Worm (Caenorhabditis elegans) whole organism, late embryonic: ENCODE measurements around the gene Y105C5A.1.
"Not testable (repeated sequence)": the region's sequence is repeated elsewhere in the genome, so short reads cannot be mapped to it uniquely, and the experiment has no call there.

Experiments
- C08G9.2 ChIP-seq: sonication (generic microtip); optimal IDR thresholded peaks from 2 replicates; lab custom pipeline; 2016; ENCODE audit warnings: mild to moderate bottlenecking, missing genetic modification characterization, moderate library complexity, missing compliant biosample characterization
- C38D4.7 ChIP-seq: fragments of 200-800 bp; sonication (Bioruptor generic); optimal IDR thresholded peaks from 2 replicates; lab custom pipeline; 2018; ENCODE audit warnings: mild to moderate bottlenecking, missing genetic modification characterization, moderate library complexity, missing compliant biosample characterization
- F13H6.1 ChIP-seq: sonication (generic microtip); optimal IDR thresholded peaks from 2 replicates; lab custom pipeline; 2016; ENCODE audit warnings: missing genetic modification characterization, missing compliant biosample characterization
- ceh-14 ChIP-seq: sonication (generic microtip); optimal IDR thresholded peaks from 2 replicates; lab custom pipeline; 2016; ENCODE audit warnings: missing genotype, missing genetic modification characterization, missing compliant biosample characterization
- ceh-19 ChIP-seq: fragments of 200-800 bp; sonication (Bioruptor generic); optimal IDR thresholded peaks from 2 replicates; lab custom pipeline; 2018; ENCODE audit warnings: mild to moderate bottlenecking, missing genetic modification characterization, missing compliant biosample characterization
- ceh-30 ChIP-seq: fragments of 150-350 bp; optimal IDR thresholded peaks from 2 replicates; lab custom pipeline; 2014; ENCODE audit warnings: missing biosample characterization, missing genetic modification characterization
- ceh-45 ChIP-seq: fragments of 200-800 bp; sonication (Bioruptor generic); IDR thresholded peaks from 2 replicates; pipeline ENCODE4 v1.3.6; 2022; ENCODE audit warnings: missing genetic modification reagents, missing genetic modification characterization, missing compliant biosample characterization
- ceh-48 ChIP-seq: sonication (generic microtip); optimal IDR thresholded peaks from 2 replicates; lab custom pipeline; 2016; ENCODE audit warnings: missing genetic modification characterization, inconsistent platforms, missing compliant biosample characterization
- ceh-9 ChIP-seq: sonication (generic microtip); optimal IDR thresholded peaks from 2 replicates; lab custom pipeline; 2016; ENCODE audit warnings: mild to moderate bottlenecking, missing genetic modification characterization, inconsistent platforms, missing compliant biosample characterization
- dve-1 ChIP-seq: sonication (generic microtip); optimal IDR thresholded peaks from 2 replicates; lab custom pipeline; 2017; ENCODE audit warnings: antibody characterized with exemption, mild to moderate bottlenecking, missing genetic modification characterization, missing compliant biosample characterization
- elt-2 ChIP-seq: sonication (generic microtip); optimal IDR thresholded peaks from 2 replicates; lab custom pipeline; 2016; ENCODE audit warnings: missing genetic modification reagents, missing genetic modification characterization, missing compliant biosample characterization
- ets-4 ChIP-seq: sonication (generic microtip); optimal IDR thresholded peaks from 2 replicates; lab custom pipeline; 2016; ENCODE audit warnings: missing genetic modification characterization, missing compliant biosample characterization
- eyg-1 ChIP-seq: sonication (generic microtip); optimal IDR thresholded peaks from 2 replicates; lab custom pipeline; 2016; ENCODE audit warnings: missing genotype, missing genetic modification characterization, missing compliant biosample characterization
- fkh-6 ChIP-seq: sonication (generic microtip); optimal IDR thresholded peaks from 2 replicates; lab custom pipeline; 2016; ENCODE audit warnings: missing genetic modification characterization, missing compliant biosample characterization
- hlh-13 ChIP-seq: fragments of 200-800 bp; sonication (Bioruptor generic); optimal IDR thresholded peaks from 2 replicates; lab custom pipeline; 2018; ENCODE audit warnings: mild to moderate bottlenecking, missing genetic modification characterization, missing compliant biosample characterization
- hlh-15 ChIP-seq: sonication (generic microtip); optimal IDR thresholded peaks from 2 replicates; lab custom pipeline; 2016; ENCODE audit warnings: missing genetic modification characterization, missing compliant biosample characterization
- lin-11 ChIP-seq: fragments of 200-800 bp; sonication (Bioruptor generic); optimal IDR thresholded peaks from 2 replicates; lab custom pipeline; 2018; ENCODE audit warnings: mild to moderate bottlenecking, missing genetic modification characterization, missing compliant biosample characterization
- mec-3 ChIP-seq: sonication (generic microtip); optimal IDR thresholded peaks from 2 replicates; lab custom pipeline; 2016; ENCODE audit warnings: borderline replicate concordance, missing genetic modification characterization, missing compliant biosample characterization
- nhr-11 ChIP-seq: fragments of 150-350 bp; optimal IDR thresholded peaks from 2 replicates; lab custom pipeline; 2014; ENCODE audit warnings: missing biosample characterization, missing genetic modification characterization
- nhr-232 ChIP-seq: sonication (generic microtip); optimal IDR thresholded peaks from 2 replicates; lab custom pipeline; 2016; ENCODE audit warnings: missing genetic modification characterization, missing compliant biosample characterization
- npax-4 ChIP-seq: sonication (generic microtip); optimal IDR thresholded peaks from 2 replicates; lab custom pipeline; 2016; ENCODE audit warnings: missing genetic modification characterization, missing compliant biosample characterization
- odd-2 ChIP-seq: sonication (generic microtip); optimal IDR thresholded peaks from 2 replicates; lab custom pipeline; 2017; ENCODE audit warnings: antibody characterized with exemption, mild to moderate bottlenecking, missing genetic modification characterization, missing compliant biosample characterization
- pag-3 ChIP-seq: sonication (generic microtip); optimal IDR thresholded peaks from 2 replicates; lab custom pipeline; 2016; ENCODE audit warnings: missing compliant biosample characterization, missing genetic modification characterization, borderline replicate concordance
- pat-9 ChIP-seq: fragments of 200-800 bp; sonication (Bioruptor generic); optimal IDR thresholded peaks from 2 replicates; lab custom pipeline; 2018; ENCODE audit warnings: mild to moderate bottlenecking, missing genetic modification characterization, moderate library complexity, missing compliant biosample characterization
- pha-2 ChIP-seq: sonication (generic microtip); optimal IDR thresholded peaks from 2 replicates; lab custom pipeline; 2017; ENCODE audit warnings: mild to moderate bottlenecking, missing genetic modification characterization, missing compliant biosample characterization
- ref-2 ChIP-seq: sonication (generic microtip); optimal IDR thresholded peaks from 2 replicates; lab custom pipeline; 2016; ENCODE audit warnings: missing genetic modification characterization, missing compliant biosample characterization
- sox-2 ChIP-seq: fragments of 200-800 bp; sonication (Bioruptor generic); IDR thresholded peaks from 2 replicates; pipeline ENCODE4 v1.3.6; 2022; ENCODE audit warnings: missing genetic modification reagents, missing genetic modification characterization, missing compliant biosample characterization
- syd-9 ChIP-seq: sonication (generic microtip); optimal IDR thresholded peaks from 2 replicates; lab custom pipeline; 2016; ENCODE audit warnings: mild to moderate bottlenecking, missing genetic modification characterization, moderate library complexity, missing compliant biosample characterization
- tbx-2 ChIP-seq: sonication (generic microtip); optimal IDR thresholded peaks from 2 replicates; lab custom pipeline; 2016; ENCODE audit warnings: missing genetic modification characterization, missing compliant biosample characterization
- ttx-3 ChIP-seq: sonication (generic microtip); optimal IDR thresholded peaks from 2 replicates; lab custom pipeline; 2016; ENCODE audit warnings: missing genetic modification reagents, missing genetic modification characterization, missing compliant biosample characterization
- unc-55 ChIP-seq: sonication (generic microtip); optimal IDR thresholded peaks from 2 replicates; lab custom pipeline; 2017; ENCODE audit warnings: missing biosample characterization, missing genetic modification reagents, missing genetic modification characterization
- unc-86 ChIP-seq: sonication (generic microtip); optimal IDR thresholded peaks from 2 replicates; lab custom pipeline; 2016; ENCODE audit warnings: missing genetic modification characterization, missing compliant biosample characterization
- zip-5 ChIP-seq: sonication (generic microtip); optimal IDR thresholded peaks from 2 replicates; lab custom pipeline; 2016; ENCODE audit warnings: missing genetic modification characterization, missing compliant biosample characterization
- ztf-16 ChIP-seq: sonication (generic microtip); optimal IDR thresholded peaks from 2 replicates; lab custom pipeline; 2017; ENCODE audit warnings: missing genetic modification characterization, missing compliant biosample characterization

Y105C5A.1 gene

DNA sequence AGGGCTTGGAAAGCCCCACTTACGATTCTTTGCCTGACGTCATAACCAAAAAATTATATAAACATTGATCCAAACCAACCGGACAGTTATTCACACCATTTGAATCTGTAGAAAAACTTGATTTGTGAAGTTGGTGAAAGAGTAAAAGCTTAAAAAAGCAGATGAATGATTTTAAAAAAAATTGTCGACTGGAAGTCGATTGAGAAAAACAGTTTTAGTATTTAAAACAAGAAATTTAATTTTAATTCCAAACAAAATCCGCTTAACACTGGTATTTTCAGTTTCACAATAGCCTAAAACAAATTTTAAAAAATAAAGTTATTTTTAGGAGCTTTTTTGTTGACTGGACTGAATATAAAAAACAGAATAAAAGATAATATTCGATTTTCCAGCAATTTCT lies at the start of gene Y105C5A.1:
Gene Y105C5A.1 (minus strand): TSS at position 101 of the 400 bp plus-strand sequence.
- no peak for TF ChIP-seq hlh-15 (tag; lab: Kevin White, UChicago)
- no peak for TF ChIP-seq syd-9 (tag; lab: Kevin White, UChicago)
- TF ChIP-seq nhr-11 (tag; lab: Kevin White, UChicago), result no peak
- no peak for TF ChIP-seq ceh-14
- TF ChIP-seq mec-3 (tag; lab: Kevin White, UChicago), result no peak
- TF ChIP-seq ztf-16, result no peak
- no peak for TF ChIP-seq unc-55 (GFP tag; lab: Kevin White, UChicago)
- no peak for TF ChIP-seq ets-4 (tag; lab: Kevin White, UChicago)
- no peak for TF ChIP-seq ceh-30 (tag; lab: Kevin White, UChicago)
- TF ChIP-seq dve-1 (tag; lab: Kevin White, UChicago), result no peak
- TF ChIP-seq fkh-6, result no peak
- TF ChIP-seq C38D4.7 (GFP tag; lab: Kevin White, UChicago), result no peak
- TF ChIP-seq lin-11 (tag; lab: Kevin White, UChicago), result no peak
- TF ChIP-seq sox-2 (GFP tag; lab: Robert Waterston, UW), result no peak
- no peak for TF ChIP-seq F13H6.1 (tag; lab: Kevin White, UChicago)
- no peak for TF ChIP-seq C08G9.2 (tag; lab: Kevin White, UChicago)
- no peak for TF ChIP-seq unc-86 (tag; lab: Kevin White, UChicago)
- TF ChIP-seq zip-5 (tag; lab: Kevin White, UChicago), result no peak

DNA sequence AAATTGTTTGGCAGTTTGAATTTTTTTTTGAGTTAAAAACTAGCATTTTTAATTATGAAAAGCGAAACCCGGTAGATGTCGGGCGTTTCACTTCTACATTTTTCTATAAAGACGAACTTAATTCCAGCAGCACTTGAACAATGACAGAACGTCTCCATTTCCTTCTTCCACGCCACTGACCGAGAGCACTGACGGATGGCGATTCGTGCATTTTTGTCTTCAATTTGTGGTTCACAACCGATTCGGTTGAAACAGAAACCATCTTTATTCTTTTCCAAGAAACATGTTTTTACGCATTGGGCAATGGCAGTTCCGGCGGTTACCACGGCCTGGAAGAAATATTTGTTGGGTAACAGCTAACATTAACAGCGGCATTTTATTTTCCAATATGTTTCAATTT lies 48.9 kb upstream of the Y105C5A.1 start:
- TF ChIP-seq npax-4 (tag; lab: Kevin White, UChicago), result no peak
- no peak for TF ChIP-seq elt-2 (tag; lab: Kevin White, UChicago)
- no peak for TF ChIP-seq ztf-16
- no peak for TF ChIP-seq pat-9 (tag; lab: Kevin White, UChicago)
- no peak for TF ChIP-seq ceh-45 (GFP tag; lab: Robert Waterston, UW)
- no peak for TF ChIP-seq odd-2 (tag; lab: Kevin White, UChicago)
- TF ChIP-seq pag-3 (tag; lab: Kevin White, UChicago), result no peak
- TF ChIP-seq, all 69 proteins: peak for 0

DNA sequence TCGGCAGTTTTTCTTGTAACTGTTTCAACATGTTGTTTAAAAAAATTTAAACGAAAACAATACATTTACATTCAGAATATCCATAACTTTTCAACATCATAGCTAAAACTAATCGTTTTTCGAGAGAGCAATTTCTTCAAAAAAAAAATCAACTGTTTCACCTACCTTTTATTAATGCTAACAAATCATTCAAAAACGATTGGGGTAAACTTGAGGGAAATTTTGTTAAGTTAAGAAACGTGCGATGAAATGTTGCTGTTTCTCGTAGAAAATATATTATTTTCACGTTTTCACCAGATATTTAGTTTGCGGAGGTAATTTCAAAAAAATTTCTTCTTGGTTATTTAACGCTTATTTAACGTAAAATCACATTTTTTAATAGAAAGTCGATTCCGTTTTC lies 42.2 kb upstream of the Y105C5A.1 start:
- TF ChIP-seq ceh-45 (GFP tag; lab: Robert Waterston, UW) (no peak), tbx-2 (tag; lab: Kevin White, UChicago) (no peak), hlh-13 (no peak), unc-55 (GFP tag; lab: Kevin White, UChicago) (no peak), ceh-19 (GFP tag; lab: Kevin White, UChicago) (no peak)

DNA sequence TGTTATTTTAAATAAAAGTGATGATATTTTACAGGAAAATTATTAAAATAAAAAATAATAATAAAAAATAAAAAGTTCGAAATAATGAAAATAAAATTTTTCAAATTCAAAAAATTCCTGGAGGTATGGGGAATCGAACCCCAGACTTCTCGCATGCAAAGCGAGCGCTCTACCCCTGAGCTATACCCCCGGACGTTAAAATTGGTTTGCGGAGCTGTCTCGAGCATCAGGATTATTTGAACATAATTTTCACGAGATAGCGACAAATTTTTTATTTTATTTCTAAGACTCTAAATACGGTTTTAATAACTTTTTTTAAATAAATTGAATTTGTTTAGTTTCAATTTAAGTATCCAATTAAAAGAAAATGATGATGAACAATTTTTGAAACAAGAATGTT lies 40.0 kb upstream of the Y105C5A.1 start:
- no peak for TF ChIP-seq ceh-9 (tag; lab: Kevin White, UChicago)
- TF ChIP-seq nhr-232 (tag; lab: Kevin White, UChicago), result no peak
- TF ChIP-seq ref-2 (tag; lab: Kevin White, UChicago), result no peak
- no peak for TF ChIP-seq eyg-1 (tag; lab: Kevin White, UChicago)
- no peak for TF ChIP-seq ceh-30 (tag; lab: Kevin White, UChicago)
- TF ChIP-seq pha-2 (tag; lab: Kevin White, UChicago), result no peak
- no peak for TF ChIP-seq lin-11 (tag; lab: Kevin White, UChicago)
- TF ChIP-seq, all 69 proteins: peak for 0

DNA sequence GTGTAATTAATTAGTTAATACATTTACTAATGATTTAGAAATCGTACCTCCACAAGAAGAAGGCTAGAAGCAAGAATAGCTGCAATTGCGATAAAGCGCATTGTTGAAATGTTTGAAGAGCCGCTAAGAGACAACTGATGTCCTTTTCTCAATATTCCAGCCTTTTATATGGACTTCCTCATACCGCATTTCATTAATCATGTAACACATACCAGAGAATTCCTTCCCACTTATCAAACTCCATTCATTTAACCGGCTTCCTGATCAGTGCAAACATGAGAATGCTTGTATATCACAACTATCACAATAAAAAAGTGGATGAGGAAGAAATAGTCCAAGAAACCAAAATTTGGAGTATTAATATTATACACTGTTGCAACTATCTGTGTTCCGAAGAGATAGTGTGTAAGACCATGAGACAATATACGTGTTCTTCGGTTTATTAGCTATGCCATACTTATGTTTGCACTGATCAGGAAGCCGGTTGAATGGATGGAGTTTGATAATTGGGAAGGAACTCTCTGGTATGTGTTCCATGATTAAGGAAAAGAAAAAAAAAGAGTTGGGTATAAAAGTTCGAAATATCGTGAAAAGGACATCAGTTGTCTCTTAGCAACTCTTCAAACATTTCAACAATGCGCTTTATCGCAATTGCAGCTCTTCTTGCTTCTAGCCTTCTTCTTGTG lies 30.9 kb upstream of the Y105C5A.1 start, which contains the start of the genes pqn-78 and pqn-79:
Gene pqn-78 (minus strand): TSS at position 101 of the 686 bp plus-strand sequence.
Gene pqn-79 (plus strand): TSS at position 636 of the 686 bp plus-strand sequence.
- TF ChIP-seq ttx-3, ceh-48, hlh-15 (tag; lab: Kevin White, UChicago): not testable (repeated sequence)
